Fruit fly (Drosophila melanogaster) whole organism: ENCODE measurements around the gene CG31272.

Experiments used
- EcR ChIP-seq, 2 experiments: fragments of >200 bp; optimal IDR thresholded peaks; 2 replicates each; lab custom pipeline; 2017; ENCODE audit warnings: missing biosample characterization in 2 of 2, missing genetic modification characterization in 2 of 2, missing genetic modification reagents in 2 of 2
- psq ChIP-seq: fragments of >200 bp; optimal IDR thresholded peaks from 2 replicates; lab custom pipeline; 2017

The CG31272 gene

DNA sequence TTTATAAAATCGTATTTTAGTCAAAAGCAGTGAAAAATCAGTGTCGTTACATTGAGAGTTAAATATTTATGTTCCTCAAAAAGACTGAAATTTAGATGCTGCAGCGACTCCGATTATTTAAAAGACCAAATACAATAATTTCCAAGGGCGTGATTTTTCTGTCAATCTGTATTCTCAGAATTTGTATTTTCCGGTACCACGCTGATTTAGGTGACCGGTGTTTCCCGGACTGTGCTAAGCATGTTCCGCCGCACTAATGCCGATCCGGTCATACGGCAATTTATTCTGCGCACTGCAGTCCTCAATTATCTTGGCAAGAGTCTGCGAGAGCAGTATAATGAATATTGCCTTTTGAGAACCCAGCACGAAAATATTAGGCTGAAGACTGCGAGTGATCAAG, 52.4 kb downstream of the CG31272 start, which contains the start of the genes CG31467 and CG14684:
CG31467 (minus strand) TSS at position 101 of the 400 bp plus-strand sequence.
CG14684 (plus strand) TSS at position 212 of the 400 bp plus-strand sequence.
- TF ChIP-seq EcR (GFP tag; optimal IDR thresholded peaks at IDR 0.05; lab: Kevin White, UChicago), result no peak
- no peak for TF ChIP-seq psq (lab: Kevin White, UChicago)
